Worm (Caenorhabditis elegans): ENCODE data around the gene ZK637.14.

ce11 chrIII:8904914-8905665 lies 16.1 kb upstream of the ZK637.14 start, which contains the start of gene unc-32:
- TF ChIP-seq him-1 (tag; optimal IDR thresholded peaks at IDR 0.05): peak; percentile 4
- TF ChIP-seq W03F9.2 (tag; optimal IDR thresholded peaks at IDR 0.05): no peak
- TF ChIP-seq dao-5 (tag; optimal IDR thresholded peaks at IDR 0.05): no peak

Data from whole organism, L4/young adult.